Worm (Caenorhabditis elegans) whole organism, midembryonic: ENCODE data around the gene nep-2.

Source experiments
- T22C8.4 ChIP-seq: fragments of 200-800 bp; sonication (Bioruptor generic); IDR thresholded peaks from 2 replicates; pipeline ENCODE4 v1.3.6; 2022; ENCODE audit warnings: missing genetic modification characterization, missing compliant biosample characterization
- cog-1 ChIP-seq: sonication (generic microtip); optimal IDR thresholded peaks from 2 replicates; lab custom pipeline; 2016; ENCODE audit warnings: missing genetic modification characterization, missing compliant biosample characterization
- flt-1 ChIP-seq: fragments of 200-800 bp; sonication (Bioruptor generic); IDR thresholded peaks from 2 replicates; pipeline ENCODE4 v1.3.6; 2022; ENCODE audit warnings: missing genetic modification characterization, missing compliant biosample characterization
- klf-2 ChIP-seq: fragments of 200-800 bp; sonication (Bioruptor generic); conservative IDR thresholded peaks from 2 replicates; pipeline ENCODE4 v1.3.6; 2022; ENCODE audit warnings: missing genetic modification reagents, missing genetic modification characterization, missing compliant biosample characterization
- med-1 ChIP-seq: sonication (generic microtip); optimal IDR thresholded peaks from 2 replicates; lab custom pipeline; 2017; ENCODE audit warnings: missing genetic modification characterization, mild to moderate bottlenecking, missing compliant biosample characterization, antibody characterized with exemption, missing genetic modification reagents; ENCODE audit not compliant: insufficient read depth
- ref-1 ChIP-seq: fragments of 200-800 bp; sonication (Bioruptor generic); conservative IDR thresholded peaks from 2 replicates; pipeline ENCODE4 v1.3.6; 2022; ENCODE audit warnings: missing genetic modification reagents, missing genetic modification characterization, missing compliant biosample characterization
- tab-1 ChIP-seq: fragments of 200-800 bp; sonication (Bioruptor generic); IDR thresholded peaks from 2 replicates; pipeline ENCODE4 v1.3.6; 2022; ENCODE audit warnings: missing genetic modification characterization, missing compliant biosample characterization
- ztf-23 ChIP-seq: fragments of 200-800 bp; sonication (Bioruptor generic); IDR thresholded peaks from 2 replicates; pipeline ENCODE4 v1.3.6; 2022; ENCODE audit warnings: missing genetic modification reagents, missing genetic modification characterization, missing compliant biosample characterization
- ztf-29 ChIP-seq: fragments of 200-800 bp; sonication (Bioruptor generic); IDR thresholded peaks from 2 replicates; pipeline ENCODE4 v1.3.6; 2022; ENCODE audit warnings: missing genetic modification reagents, missing genetic modification characterization, missing compliant biosample characterization

The nep-2 gene

ce11 chrII:2725561-2725960, at the start of gene nep-2, which contains the start of gene T05A8.11:
nep-2 (minus strand) TSS chrII:2725752.
T05A8.11 (minus strand) TSS chrII:2725661.
- TF ChIP-seq ref-1 (no peak), ztf-29 (GFP tag; lab: Robert Waterston, UW) (no peak), cog-1 (tag; lab: Kevin White, UChicago) (no peak), ztf-23 (GFP tag; lab: Robert Waterston, UW) (no peak), T22C8.4 (GFP tag; lab: Robert Waterston, UW) (no peak), med-1 (GFP tag; lab: Kevin White, UChicago) (no peak), tab-1 (GFP tag; lab: Robert Waterston, UW) (no peak), klf-2 (GFP tag; lab: Robert Waterston, UW) (no peak), flt-1 (no peak)

DNA sequence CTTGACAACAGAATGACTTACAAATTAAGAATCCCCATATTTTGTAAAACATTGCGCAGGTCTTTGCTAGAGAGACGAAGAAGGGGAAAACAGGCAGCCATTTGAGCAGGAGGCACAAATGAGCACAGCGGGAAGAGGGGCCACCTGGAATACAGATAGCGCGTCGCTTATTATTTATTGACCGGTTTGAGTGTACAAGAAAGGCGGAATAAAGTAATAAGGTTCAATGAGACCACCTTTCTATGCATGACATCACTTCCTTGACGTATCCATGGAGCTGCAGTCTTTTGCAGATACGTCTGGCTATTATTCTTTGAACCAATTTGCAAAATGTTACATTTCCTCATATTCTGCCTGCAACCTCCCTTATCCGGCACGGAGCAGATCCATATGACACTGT, 49.4 kb upstream of the nep-2 start, which contains the start of gene fbxb-111:
fbxb-111 (minus strand) TSS at position 101 of the 400 bp plus-strand sequence.
- TF ChIP-seq med-1 (GFP tag; lab: Kevin White, UChicago) = no peak
- TF ChIP-seq cog-1 (tag; lab: Kevin White, UChicago) = no peak
- TF ChIP-seq T22C8.4 (GFP tag; lab: Robert Waterston, UW) = no peak
- TF ChIP-seq klf-2 (GFP tag; lab: Robert Waterston, UW) = no peak
- no peak for TF ChIP-seq flt-1
- TF ChIP-seq tab-1 (GFP tag; lab: Robert Waterston, UW) = no peak
- no peak for TF ChIP-seq ztf-29 (GFP tag; lab: Robert Waterston, UW)
- no peak for TF ChIP-seq ref-1
- no peak for TF ChIP-seq ztf-23 (GFP tag; lab: Robert Waterston, UW)

DNA sequence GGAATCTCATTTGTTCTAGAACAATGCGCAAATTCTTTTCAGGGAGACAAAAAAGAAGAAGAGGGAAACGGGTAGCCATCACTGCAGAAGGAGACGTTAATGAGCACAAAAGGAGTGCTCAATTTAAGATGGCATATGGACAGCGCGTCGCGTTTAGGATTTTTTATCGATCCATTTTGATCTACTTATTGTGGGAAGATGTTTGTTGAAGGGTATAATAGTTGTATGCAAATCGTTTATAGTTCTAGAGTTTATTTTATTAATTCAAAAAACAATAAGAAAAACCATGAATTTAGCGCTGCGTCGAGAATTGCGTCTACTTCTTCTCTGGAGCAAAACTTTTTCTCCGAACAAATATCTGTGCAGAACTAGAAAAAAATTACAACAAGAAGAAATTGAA, 48.0 kb upstream of the nep-2 start, which contains the start of gene sdz-9:
sdz-9 (minus strand) TSS at position 101 of the 400 bp plus-strand sequence.
- no peak for TF ChIP-seq T22C8.4 (GFP tag; lab: Robert Waterston, UW)
- no peak for TF ChIP-seq ref-1
- no peak for TF ChIP-seq tab-1 (GFP tag; lab: Robert Waterston, UW)
- TF ChIP-seq cog-1 (tag; lab: Kevin White, UChicago) = no peak
- TF ChIP-seq med-1 (GFP tag; lab: Kevin White, UChicago) = no peak
- no peak for TF ChIP-seq ztf-23 (GFP tag; lab: Robert Waterston, UW)
- TF ChIP-seq flt-1 = no peak
- TF ChIP-seq klf-2 (GFP tag; lab: Robert Waterston, UW) = no peak
- no peak for TF ChIP-seq ztf-29 (GFP tag; lab: Robert Waterston, UW)

ce11 chrII:2772166-2772565, 46.6 kb upstream of the nep-2 start, which contains the start of gene sdz-10:
sdz-10 (minus strand) TSS chrII:2772266.
- TF ChIP-seq T22C8.4 (GFP tag; lab: Robert Waterston, UW) (no peak), cog-1 (tag; lab: Kevin White, UChicago) (no peak), ztf-29 (GFP tag; lab: Robert Waterston, UW) (no peak), med-1 (GFP tag; lab: Kevin White, UChicago) (no peak), ztf-23 (GFP tag; lab: Robert Waterston, UW) (no peak), tab-1 (GFP tag; lab: Robert Waterston, UW) (no peak), ref-1 (no peak), flt-1 (no peak), klf-2 (GFP tag; lab: Robert Waterston, UW) (no peak)

- TF ChIP-seq ztf-23 (GFP tag; lab: Robert Waterston, UW) (no peak), cog-1 (tag; lab: Kevin White, UChicago) (no peak), ref-1 (no peak), tab-1 (GFP tag; lab: Robert Waterston, UW) (no peak), med-1 (GFP tag; lab: Kevin White, UChicago) (no peak), T22C8.4 (GFP tag; lab: Robert Waterston, UW) (no peak), flt-1 (no peak), ztf-29 (GFP tag; lab: Robert Waterston, UW) (no peak), klf-2 (GFP tag; lab: Robert Waterston, UW) (no peak)
Measured at ce11 chrII:2770788-2771187, 45.2 kb upstream of the nep-2 start, which contains the start of gene fbxb-105. fbxb-105 (minus strand) TSS chrII:2770888.

DNA sequence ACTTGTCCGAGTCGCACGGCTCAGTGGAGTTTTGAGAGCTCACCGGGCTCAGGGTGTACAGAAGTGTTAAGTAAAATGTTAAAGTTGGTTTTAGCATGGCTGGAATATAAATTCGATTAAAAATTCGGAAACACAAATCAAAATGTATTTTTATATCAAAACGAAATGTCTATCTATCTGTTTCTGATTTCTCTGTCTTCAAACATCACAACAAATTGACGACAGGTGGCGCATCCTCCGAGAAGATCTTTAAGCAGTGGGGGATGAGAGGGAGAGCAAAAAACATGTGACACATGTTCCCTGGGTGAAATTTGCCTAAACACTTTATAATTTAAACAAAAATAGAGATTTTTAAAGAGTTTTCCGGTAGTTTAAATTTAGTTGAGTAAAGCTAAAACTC, 43.5 kb upstream of the nep-2 start, which contains the start of gene F08D12.7:
F08D12.7 (minus strand) TSS at position 101 of the 400 bp plus-strand sequence.
- no peak for TF ChIP-seq ref-1
- no peak for TF ChIP-seq ztf-29 (GFP tag; lab: Robert Waterston, UW)
- no peak for TF ChIP-seq klf-2 (GFP tag; lab: Robert Waterston, UW)
- no peak for TF ChIP-seq cog-1 (tag; lab: Kevin White, UChicago)
- TF ChIP-seq T22C8.4 (GFP tag; lab: Robert Waterston, UW) = no peak
- TF ChIP-seq tab-1 (GFP tag; lab: Robert Waterston, UW) = no peak
- no peak for TF ChIP-seq ztf-23 (GFP tag; lab: Robert Waterston, UW)
- no peak for TF ChIP-seq med-1 (GFP tag; lab: Kevin White, UChicago)
- no peak for TF ChIP-seq flt-1

DNA sequence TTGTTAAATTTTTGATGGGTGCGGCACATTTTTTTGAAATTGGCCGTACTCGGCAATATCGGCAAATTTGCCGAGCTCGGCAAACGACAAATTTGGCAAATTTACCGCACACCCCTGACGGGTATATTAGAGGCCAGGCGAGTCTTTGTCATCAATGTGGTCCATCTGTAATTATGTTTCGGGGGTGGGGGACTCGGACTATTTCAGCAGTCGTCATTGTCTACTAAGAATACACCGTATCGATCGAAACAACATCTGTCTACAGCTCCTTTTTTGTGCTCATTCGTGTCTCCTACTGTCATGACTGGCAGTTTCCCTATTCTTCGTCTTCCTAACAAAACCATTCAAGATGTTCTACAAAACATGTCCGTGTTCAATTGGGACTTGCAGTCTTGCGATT, 40.8 kb upstream of the nep-2 start, which contains the start of gene F08D12.15:
F08D12.15 (plus strand) TSS at position 301 of the 400 bp plus-strand sequence.
- no peak for TF ChIP-seq ztf-29 (GFP tag; lab: Robert Waterston, UW)
- TF ChIP-seq klf-2 (GFP tag; lab: Robert Waterston, UW) = 0 out of 2 replicates have a peak, but pooled peaks have one; percentile 5

ce11 chrII:2764664-2765063, 39.1 kb upstream of the nep-2 start, which contains the start of gene fbxb-108:
fbxb-108 (plus strand) TSS chrII:2764964.
- no peak for TF ChIP-seq cog-1 (tag; lab: Kevin White, UChicago)
- no peak for TF ChIP-seq flt-1
- no peak for TF ChIP-seq tab-1 (GFP tag; lab: Robert Waterston, UW)
- no peak for TF ChIP-seq T22C8.4 (GFP tag; lab: Robert Waterston, UW)
- TF ChIP-seq ztf-23 (GFP tag; lab: Robert Waterston, UW) = no peak
- no peak for TF ChIP-seq ref-1
- TF ChIP-seq ztf-29 (GFP tag; lab: Robert Waterston, UW) = no peak
- TF ChIP-seq med-1 (GFP tag; lab: Kevin White, UChicago) = no peak
- TF ChIP-seq klf-2 (GFP tag; lab: Robert Waterston, UW) = no peak

DNA sequence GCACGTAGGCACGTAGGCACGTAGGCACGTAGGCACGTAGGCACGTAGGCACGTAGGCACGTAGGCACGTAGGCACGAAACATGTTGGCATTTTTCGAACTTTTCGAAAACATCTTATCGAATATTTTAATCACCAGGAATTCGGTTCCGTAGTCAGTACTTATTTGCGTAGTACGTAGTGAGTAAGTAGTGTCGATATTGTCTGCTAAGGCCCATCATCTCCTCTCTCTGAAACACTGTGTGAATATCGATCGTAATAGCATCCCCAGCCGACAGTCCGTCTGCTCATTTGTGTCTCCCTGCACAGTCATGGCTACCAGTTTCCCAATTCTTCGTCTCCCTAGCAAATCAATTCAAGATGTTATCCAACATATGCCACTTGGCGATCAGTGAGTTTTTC, 36.6 kb upstream of the nep-2 start, which contains the start of gene fbxb-106:
fbxb-106 (plus strand) TSS at position 301 of the 400 bp plus-strand sequence.
- no peak for TF ChIP-seq ref-1
